Fruit fly (Drosophila melanogaster) whole organism, embryonic: ENCODE measurements around the gene CG4658.
A peak's percentile ranks its signal among the peaks of the same experiment; 100 is the strongest.

Experiments
- Antp ChIP-seq: fragments of 200-800 bp; sonication (Bioruptor generic); optimal IDR thresholded peaks from 3 replicates; lab custom pipeline; 2016; ENCODE audit warnings: missing biosample characterization, missing genetic modification characterization
- BtbVII ChIP-seq: fragments of 200-800 bp; sonication (Bioruptor generic); optimal IDR thresholded peaks from 3 replicates; lab custom pipeline; 2017; ENCODE audit warnings: missing biosample characterization, mild to moderate bottlenecking, missing genetic modification characterization
- C15 ChIP-seq: fragments of 200-800 bp; sonication (Bioruptor generic); IDR thresholded peaks from 3 replicates; pipeline ENCODE4 v1.3.6; 2022; ENCODE audit warnings: missing biosample characterization, missing genetic modification characterization
- CG11085 ChIP-seq: fragments of 200-800 bp; sonication (Bioruptor generic); IDR thresholded peaks from 2 replicates; pipeline ENCODE4 v1.3.6; 2022; ENCODE audit warnings: missing biosample characterization, missing genetic modification characterization
- CG11696 ChIP-seq: fragments of 200-800 bp; sonication (Bioruptor generic); IDR thresholded peaks from 2 replicates; pipeline ENCODE4 v1.3.6; 2022; ENCODE audit warnings: missing biosample characterization, missing genetic modification characterization
- CG12769 ChIP-seq: fragments of 200-800 bp; sonication (Bioruptor generic); optimal IDR thresholded peaks from 2 replicates; lab custom pipeline; 2019; ENCODE audit warnings: missing biosample characterization, mild to moderate bottlenecking, missing genetic modification characterization, moderate library complexity
- CG13287 ChIP-seq: fragments of 200-800 bp; sonication (Bioruptor generic); IDR thresholded peaks from 2 replicates; pipeline ENCODE4 v1.3.6; 2022; ENCODE audit warnings: missing biosample characterization, missing genetic modification characterization; ENCODE audit not compliant: partially characterized antibody
- CG14860 ChIP-seq: fragments of 200-800 bp; sonication (Bioruptor generic); IDR thresholded peaks from 3 replicates; pipeline ENCODE4 v1.3.6; 2022; ENCODE audit warnings: missing biosample characterization, missing genetic modification characterization; ENCODE audit not compliant: partially characterized antibody
- CG15269 ChIP-seq: fragments of 200-800 bp; sonication (Bioruptor generic); optimal IDR thresholded peaks from 2 replicates; lab custom pipeline; 2018; ENCODE audit warnings: missing biosample characterization, mild to moderate bottlenecking, missing genetic modification characterization, moderate library complexity
- CG17829 ChIP-seq: fragments of 200-800 bp; optimal IDR thresholded peaks from 2 replicates; lab custom pipeline; 2019; ENCODE audit warnings: missing biosample characterization, mild to moderate bottlenecking, missing genetic modification characterization, moderate library complexity
- CG3281 ChIP-seq: fragments of 200-800 bp; sonication (Bioruptor generic); optimal IDR thresholded peaks from 3 replicates; lab custom pipeline; 2017; ENCODE audit warnings: missing biosample characterization, mild to moderate bottlenecking, missing genetic modification characterization
- CG4854 ChIP-seq: fragments of 200-800 bp; sonication (Bioruptor generic); optimal IDR thresholded peaks from 2 replicates; lab custom pipeline; 2016; ENCODE audit warnings: missing biosample characterization, missing genetic modification characterization, inconsistent platforms
- CG7271 ChIP-seq: fragments of 200-800 bp; sonication (Bioruptor generic); optimal IDR thresholded peaks from 2 replicates; lab custom pipeline; 2018; ENCODE audit warnings: missing biosample characterization, mild to moderate bottlenecking, missing genetic modification characterization, moderate library complexity
- CG7928 ChIP-seq: fragments of 200-800 bp; sonication (Bioruptor generic); optimal IDR thresholded peaks from 2 replicates; lab custom pipeline; 2017; ENCODE audit warnings: missing biosample characterization, mild to moderate bottlenecking, missing genetic modification characterization
- CG8359 ChIP-seq: fragments of 200-800 bp; sonication (Bioruptor generic); optimal IDR thresholded peaks from 2 replicates; lab custom pipeline; 2017; ENCODE audit warnings: missing biosample characterization, mild to moderate bottlenecking, missing genetic modification characterization, borderline replicate concordance
- CkIIα-i1 ChIP-seq: fragments of 200-800 bp; sonication (Bioruptor generic); IDR thresholded peaks from 2 replicates; pipeline ENCODE4 v1.3.6; 2022; ENCODE audit warnings: missing biosample characterization, missing genetic modification characterization
- D ChIP-seq, 2 experiments: fragments of 200-800 bp in 1 of 2; fragments of >200 bp in 1 of 2; sonication (Bioruptor generic) in 1 of 2; optimal IDR thresholded peaks; 2 replicates in 1 of 2; 3 replicates in 1 of 2; lab custom pipeline; 2017; ENCODE audit warnings: mild to moderate bottlenecking in 1 of 2, missing biosample characterization in 1 of 2, missing genetic modification characterization in 1 of 2, missing genetic modification reagents in 1 of 2
- E2f2 ChIP-seq: fragments of 200-800 bp; sonication (Bioruptor generic); IDR thresholded peaks from 2 replicates; pipeline ENCODE4 v1.3.6; 2022; ENCODE audit warnings: missing biosample characterization, missing genetic modification characterization
- Fer1 ChIP-seq: fragments of 200-800 bp; sonication (Bioruptor generic); optimal IDR thresholded peaks from 2 replicates; lab custom pipeline; 2017; ENCODE audit warnings: missing biosample characterization, mild to moderate bottlenecking, missing genetic modification characterization
- HLH4C ChIP-seq: fragments of 200-800 bp; sonication (Bioruptor generic); IDR thresholded peaks from 3 replicates; pipeline ENCODE4 v1.3.6; 2022; ENCODE audit warnings: missing biosample characterization, missing genetic modification characterization; ENCODE audit not compliant: partially characterized antibody
- Hand ChIP-seq: fragments of 200-800 bp; sonication (Bioruptor generic); optimal IDR thresholded peaks from 2 replicates; lab custom pipeline; 2017; ENCODE audit warnings: mild to moderate bottlenecking, missing biosample characterization, missing genetic modification reagents, missing genetic modification characterization
- Hey ChIP-seq: fragments of 200-800 bp; sonication (Bioruptor generic); optimal IDR thresholded peaks from 3 replicates; lab custom pipeline; 2018; ENCODE audit warnings: missing biosample characterization, mild to moderate bottlenecking, missing genetic modification characterization
- Mrtf ChIP-seq: fragments of 200-800 bp; sonication (Bioruptor generic); IDR thresholded peaks from 3 replicates; pipeline ENCODE4 v1.3.6; 2022; ENCODE audit warnings: missing biosample characterization, missing genetic modification characterization
- Oaz ChIP-seq: fragments of 200-800 bp; sonication (Bioruptor generic); IDR thresholded peaks from 2 replicates; pipeline ENCODE4 v1.3.6; 2022; ENCODE audit warnings: missing biosample characterization, missing genetic modification characterization
- Side ChIP-seq: fragments of 200-800 bp; sonication (Bioruptor generic); optimal IDR thresholded peaks from 2 replicates; lab custom pipeline; 2016; ENCODE audit warnings: missing biosample characterization, missing genetic modification characterization
- Sry-δ ChIP-seq: fragments of 200-800 bp; sonication (Bioruptor generic); optimal IDR thresholded peaks from 2 replicates; lab custom pipeline; 2016; ENCODE audit warnings: missing biosample characterization, missing genetic modification characterization
- TFAM ChIP-seq: fragments of 200-800 bp; sonication (Bioruptor generic); optimal IDR thresholded peaks from 2 replicates; lab custom pipeline; 2017; ENCODE audit warnings: missing biosample characterization, missing genetic modification characterization, inconsistent platforms
- Xbp1 ChIP-seq: fragments of 200-800 bp; sonication (Bioruptor generic); optimal IDR thresholded peaks from 3 replicates; lab custom pipeline; 2016; ENCODE audit warnings: missing biosample characterization, mild to moderate bottlenecking, missing genetic modification characterization
- aop ChIP-seq: fragments of 200-800 bp; sonication (Bioruptor generic); IDR thresholded peaks from 2 replicates; pipeline ENCODE4 v1.3.6; 2022; ENCODE audit warnings: missing biosample characterization, missing genetic modification characterization
- da ChIP-seq: fragments of 200-800 bp; sonication (Bioruptor generic); optimal IDR thresholded peaks from 2 replicates; lab custom pipeline; 2016; ENCODE audit warnings: missing biosample characterization, missing genetic modification characterization
- dati ChIP-seq: fragments of 200-800 bp; sonication (Bioruptor generic); IDR thresholded peaks from 2 replicates; pipeline ENCODE4 v1.3.6; 2022; ENCODE audit warnings: missing biosample characterization, missing genetic modification characterization
- dimm ChIP-seq: fragments of 200-800 bp; sonication (Bioruptor generic); IDR thresholded peaks from 2 replicates; pipeline ENCODE4 v1.3.6; 2022; ENCODE audit warnings: missing biosample characterization, missing genetic modification characterization
- en ChIP-seq: fragments of 200-800 bp; sonication (Bioruptor generic); optimal IDR thresholded peaks from 2 replicates; lab custom pipeline; 2016; ENCODE audit warnings: missing biosample characterization, missing genetic modification characterization
- esg ChIP-seq: fragments of 200-800 bp; sonication (Bioruptor generic); conservative IDR thresholded peaks from 2 replicates; pipeline ENCODE4 v1.3.6; 2022; ENCODE audit warnings: missing biosample characterization, missing genetic modification characterization
- fd102C ChIP-seq: fragments of 200-800 bp; sonication (Bioruptor generic); optimal IDR thresholded peaks from 2 replicates; lab custom pipeline; 2018; ENCODE audit warnings: missing biosample characterization, mild to moderate bottlenecking, missing genetic modification characterization, moderate library complexity
- gce ChIP-seq: fragments of 200-800 bp; sonication (Bioruptor generic); IDR thresholded peaks from 3 replicates; pipeline ENCODE4 v1.3.6; 2022; ENCODE audit warnings: missing biosample characterization, missing genetic modification characterization
- kni ChIP-seq: fragments of 200-800 bp; sonication (Bioruptor generic); optimal IDR thresholded peaks from 3 replicates; lab custom pipeline; 2017; ENCODE audit warnings: mild to moderate bottlenecking, missing biosample characterization, missing genetic modification reagents, missing genetic modification characterization
- lmd ChIP-seq: fragments of 200-800 bp; sonication (Bioruptor generic); IDR thresholded peaks from 2 replicates; pipeline ENCODE4 v1.3.6; 2022; ENCODE audit warnings: missing biosample characterization, missing genetic modification characterization
- mirr ChIP-seq: fragments of 200-800 bp; sonication (Bioruptor generic); optimal IDR thresholded peaks from 3 replicates; lab custom pipeline; 2018; ENCODE audit warnings: missing biosample characterization, mild to moderate bottlenecking, missing genetic modification characterization
- sc ChIP-seq, 3 experiments: fragments of >200 bp in 2 of 3; fragments of 200-800 bp in 1 of 3; sonication (Bioruptor generic) in 1 of 3; optimal IDR thresholded peaks; 2 replicates in 2 of 3; 3 replicates in 1 of 3; lab custom pipeline; 2017; ENCODE audit warnings: mild to moderate bottlenecking in 1 of 3, missing biosample characterization in 1 of 3, missing genetic modification characterization in 1 of 3, missing genetic modification reagents in 1 of 3
- sima ChIP-seq: fragments of 200-800 bp; sonication (Bioruptor generic); optimal IDR thresholded peaks from 2 replicates; lab custom pipeline; 2016; ENCODE audit warnings: missing biosample characterization, missing genetic modification characterization
- slbo ChIP-seq: fragments of 200-800 bp; sonication (Bioruptor generic); IDR thresholded peaks from 2 replicates; pipeline ENCODE4 v1.3.6; 2022; ENCODE audit warnings: missing biosample characterization, missing genetic modification characterization
- slou ChIP-seq: fragments of 200-800 bp; sonication (Bioruptor generic); optimal IDR thresholded peaks from 3 replicates; lab custom pipeline; 2016; ENCODE audit warnings: missing biosample characterization, missing genetic modification characterization
- slp2 ChIP-seq: fragments of 200-800 bp; sonication (Bioruptor generic); optimal IDR thresholded peaks from 2 replicates; lab custom pipeline; 2016; ENCODE audit warnings: missing biosample characterization, missing genetic modification characterization
- tio ChIP-seq: fragments of 200-800 bp; sonication (Bioruptor generic); optimal IDR thresholded peaks from 2 replicates; lab custom pipeline; 2017; ENCODE audit warnings: missing biosample characterization, missing genetic modification characterization, inconsistent platforms
- vnd ChIP-seq: fragments of 200-800 bp; sonication (Bioruptor generic); IDR thresholded peaks from 3 replicates; pipeline ENCODE4 v1.3.6; 2022; ENCODE audit warnings: missing biosample characterization, missing genetic modification characterization; ENCODE audit not compliant: partially characterized antibody
- wor ChIP-seq: fragments of 200-800 bp; sonication (Bioruptor generic); IDR thresholded peaks from 2 replicates; pipeline ENCODE4 v1.3.6; 2022; ENCODE audit warnings: missing biosample characterization, missing genetic modification characterization
- zfh1 ChIP-seq: fragments of 200-800 bp; sonication (Bioruptor generic); IDR thresholded peaks from 3 replicates; pipeline ENCODE4 v1.3.6; 2022; ENCODE audit warnings: missing biosample characterization, missing genetic modification characterization

Gene CG4658

dm6 chr2L:9915011-9915850 is 41.7 kb upstream of the CG4658 start, which contains the start of gene yip2 (continued):
- TF ChIP-seq CG7928 (GFP tag; lab: Kevin White, UChicago), result no peak
- TF ChIP-seq CG3281 (GFP tag; lab: Kevin White, UChicago), result peak; percentile 57
- peak; percentile 5 for TF ChIP-seq CG4854 (GFP tag; lab: Kevin White, UChicago)
- TF ChIP-seq sc (optimal IDR thresholded peaks at IDR 0.05; lab: Kevin White, UChicago), result no peak
- no peak for TF ChIP-seq sc (GFP tag; optimal IDR thresholded peaks at IDR 0.05; lab: Kevin White, UChicago)
- TF ChIP-seq CG11085 (GFP tag; lab: Robert Waterston, UW), result no peak
- peak; percentile 40; the same call in 1 of the 2 replicates for TF ChIP-seq lmd (GFP tag; lab: Robert Waterston, UW)
- no peak for TF ChIP-seq vnd (GFP tag; lab: Robert Waterston, UW)
- TF ChIP-seq HLH4C (GFP tag; lab: Robert Waterston, UW), result no peak
- TF ChIP-seq kni (GFP tag; lab: Kevin White, UChicago), result no peak
- no peak for TF ChIP-seq CG8359 (GFP tag; lab: Kevin White, UChicago)
- TF ChIP-seq zfh1 (GFP tag; lab: Robert Waterston, UW), result peak; percentile 72
- TF ChIP-seq CG11696 (GFP tag; lab: Robert Waterston, UW), result peak; percentile 32; the same call in 1 of the 2 replicates
- no peak for TF ChIP-seq D (optimal IDR thresholded peaks at IDR 0.05; lab: Kevin White, UChicago)
- no peak for TF ChIP-seq D (GFP tag; optimal IDR thresholded peaks at IDR 0.05; lab: Kevin White, UChicago)
- TF ChIP-seq dimm (GFP tag; lab: Robert Waterston, UW), result no peak; the same call in 1 of the 2 replicates
- TF ChIP-seq Side, result peak; percentile 30
- TF ChIP-seq sima (GFP tag; lab: Kevin White, UChicago), result no peak
- no peak for TF ChIP-seq C15
- peak; percentile 23 for TF ChIP-seq CG17829 (tag; lab: Kevin White, UChicago)
- TF ChIP-seq gce (GFP tag; lab: Robert Waterston, UW), result peak; percentile 64; the same call in 1 of the 3 replicates
- peak; percentile 66 for TF ChIP-seq CG13287 (GFP tag; lab: Robert Waterston, UW)
- TF ChIP-seq CG15269 (tag; lab: Kevin White, UChicago), result peak; percentile 72
- no peak for TF ChIP-seq Sry-δ (GFP tag; lab: Kevin White, UChicago)
- no peak for TF ChIP-seq TFAM (GFP tag; lab: Kevin White, UChicago)
- TF ChIP-seq Hey (tag; lab: Kevin White, UChicago), result no peak
- no peak for TF ChIP-seq aop (GFP tag; lab: Robert Waterston, UW)
- peak; percentile 87 for TF ChIP-seq mirr (GFP tag; lab: Kevin White, UChicago)
- no peak for TF ChIP-seq wor (GFP tag; lab: Robert Waterston, UW)
- TF ChIP-seq CG7271 (tag; lab: Kevin White, UChicago), result no peak
- peak; percentile 75 for TF ChIP-seq slbo (GFP tag; lab: Robert Waterston, UW)
- TF ChIP-seq BtbVII (GFP tag; lab: Kevin White, UChicago), result peak; percentile 71
- 0 out of 2 replicates have a peak, but pooled peaks have one; percentile 12 for TF ChIP-seq Oaz (GFP tag; lab: Robert Waterston, UW)
- peak; percentile 49; the same call in 1 of the 2 replicates for TF ChIP-seq E2f2 (GFP tag; lab: Robert Waterston, UW)
- TF ChIP-seq Fer1 (GFP tag; lab: Kevin White, UChicago), result peak; percentile 72
- TF ChIP-seq en (GFP tag; lab: Kevin White, UChicago), result no peak
- TF ChIP-seq CG14860 (GFP tag; lab: Robert Waterston, UW), result no peak
- TF ChIP-seq slp2, result peak; percentile 50
- no peak for TF ChIP-seq CkIIα-i1
- TF ChIP-seq Hand, result peak; percentile 54
- peak; percentile 74 for TF ChIP-seq CG12769 (tag; lab: Kevin White, UChicago)
- peak; percentile 76 for TF ChIP-seq Xbp1 (GFP tag; lab: Kevin White, UChicago)
- TF ChIP-seq da (GFP tag; lab: Kevin White, UChicago), result no peak
- TF ChIP-seq tio, result no peak
- peak; percentile 40; the same call in 1 of the 2 replicates for TF ChIP-seq dati (GFP tag; lab: Robert Waterston, UW)
- no peak for TF ChIP-seq Mrtf (GFP tag; lab: Robert Waterston, UW)
- TF ChIP-seq slou (GFP tag; lab: Kevin White, UChicago), result no peak
- peak; percentile 55 for TF ChIP-seq Antp (GFP tag; lab: Kevin White, UChicago)
- TF ChIP-seq esg, result no peak
- no peak for TF ChIP-seq fd102C (GFP tag; lab: Kevin White, UChicago)
